Worm (Caenorhabditis elegans) whole organism, L2 larva: ENCODE results near the gene ets-10.

Experiments
- R02D3.7 ChIP-seq: fragments of 150-350 bp; optimal IDR thresholded peaks from 2 replicates; lab custom pipeline; 2014; ENCODE audit warnings: missing biosample characterization, missing genetic modification characterization
- Y55F3AM.14 ChIP-seq: fragments of 200-800 bp; sonication (Bioruptor generic); optimal IDR thresholded peaks from 2 replicates; lab custom pipeline; 2018; ENCODE audit warnings: mild to moderate bottlenecking, missing genetic modification characterization, missing compliant biosample characterization
- alr-1 ChIP-seq: fragments of 150-350 bp; optimal IDR thresholded peaks from 2 replicates; lab custom pipeline; 2014; ENCODE audit warnings: missing biosample characterization, missing genetic modification characterization
- ama-1 ChIP-seq: fragments of 150-350 bp; optimal IDR thresholded peaks from 2 replicates; lab custom pipeline; 2018; ENCODE audit warnings: inconsistent platforms
- ceh-16 ChIP-seq: fragments of 150-350 bp; optimal IDR thresholded peaks from 2 replicates; lab custom pipeline; 2014; ENCODE audit warnings: missing biosample characterization, missing genetic modification characterization
- crh-2 ChIP-seq: sonication (generic microtip); optimal IDR thresholded peaks from 2 replicates; lab custom pipeline; 2017; ENCODE audit warnings: missing biosample characterization, missing genetic modification characterization
- egl-27 ChIP-seq: sonication (generic microtip); optimal IDR thresholded peaks from 3 replicates; lab custom pipeline; 2017; ENCODE audit warnings: missing biosample characterization, missing genetic modification reagents, missing genetic modification characterization
- elt-1 ChIP-seq: fragments of 150-350 bp; optimal IDR thresholded peaks from 2 replicates; lab custom pipeline; 2014; ENCODE audit warnings: missing biosample characterization, missing genetic modification characterization
- elt-3 ChIP-seq: sonication (generic microtip); optimal IDR thresholded peaks from 2 replicates; lab custom pipeline; 2017; ENCODE audit warnings: missing biosample characterization, missing genetic modification characterization
- fos-1 ChIP-seq: fragments of 150-350 bp; optimal IDR thresholded peaks from 2 replicates; lab custom pipeline; 2014; ENCODE audit warnings: missing biosample characterization, missing genetic modification characterization
- gmeb-1 ChIP-seq: fragments of 150-350 bp; optimal IDR thresholded peaks from 2 replicates; lab custom pipeline; 2014; ENCODE audit warnings: missing biosample characterization, missing genetic modification characterization
- lin-13 ChIP-seq: fragments of 150-350 bp; optimal IDR thresholded peaks from 2 replicates; lab custom pipeline; 2014; ENCODE audit warnings: missing biosample characterization, missing genetic modification reagents, missing genetic modification characterization
- mab-5 ChIP-seq: fragments of 150-350 bp; optimal IDR thresholded peaks from 2 replicates; lab custom pipeline; 2014; ENCODE audit warnings: missing biosample characterization, missing genetic modification characterization
- mbf-1 ChIP-seq: sonication (generic microtip); optimal IDR thresholded peaks from 2 replicates; lab custom pipeline; 2017; ENCODE audit warnings: missing biosample characterization, missing genetic modification characterization
- mdl-1 ChIP-seq, 2 experiments: fragments of 150-350 bp in 1 of 2; sonication (generic microtip) in 1 of 2; optimal IDR thresholded peaks; 2 replicates each; lab custom pipeline; 2017; ENCODE audit warnings: missing biosample characterization in 2 of 2, missing genetic modification characterization in 2 of 2
- nhr-10 ChIP-seq: sonication (generic microtip); optimal IDR thresholded peaks from 2 replicates; lab custom pipeline; 2017; ENCODE audit warnings: missing biosample characterization, missing genetic modification characterization
- nhr-11 ChIP-seq: fragments of 150-350 bp; optimal IDR thresholded peaks from 2 replicates; lab custom pipeline; 2014; ENCODE audit warnings: missing biosample characterization, missing genetic modification characterization
- nhr-12 ChIP-seq: fragments of 150-350 bp; optimal IDR thresholded peaks from 2 replicates; lab custom pipeline; 2014; ENCODE audit warnings: missing biosample characterization, missing genetic modification characterization
- nhr-21 ChIP-seq: fragments of 150-350 bp; optimal IDR thresholded peaks from 2 replicates; lab custom pipeline; 2014; ENCODE audit warnings: missing biosample characterization, missing genetic modification characterization
- nhr-237 ChIP-seq: fragments of 150-350 bp; optimal IDR thresholded peaks from 2 replicates; lab custom pipeline; 2014; ENCODE audit warnings: missing biosample characterization, missing genetic modification characterization
- nhr-25 ChIP-seq: fragments of 150-350 bp; sonication (generic microtip); optimal IDR thresholded peaks from 3 replicates; lab custom pipeline; 2014; ENCODE audit warnings: missing biosample characterization, missing genetic modification characterization
- nhr-6 ChIP-seq: fragments of 150-350 bp; optimal IDR thresholded peaks from 2 replicates; lab custom pipeline; 2014; ENCODE audit warnings: missing biosample characterization, missing genetic modification characterization
- nhr-77 ChIP-seq: fragments of 150-350 bp; optimal IDR thresholded peaks from 2 replicates; lab custom pipeline; 2014; ENCODE audit warnings: missing biosample characterization, missing genetic modification characterization
- sma-9 ChIP-seq, 2 experiments: fragments of 150-350 bp in 1 of 2; sonication (generic microtip) in 1 of 2; optimal IDR thresholded peaks; 2 replicates each; lab custom pipeline; 2014 to 2016; ENCODE audit warnings: missing genetic modification characterization in 2 of 2, mild to moderate bottlenecking in 1 of 2, missing biosample characterization in 1 of 2, missing compliant biosample characterization in 1 of 2, missing genetic modification reagents in 1 of 2, moderate library complexity in 1 of 2
- unc-39 ChIP-seq: fragments of 150-350 bp; optimal IDR thresholded peaks from 2 replicates; lab custom pipeline; 2014; ENCODE audit warnings: missing biosample characterization, missing genetic modification characterization
- unc-55 ChIP-seq: fragments of 150-350 bp; sonication (generic microtip); optimal IDR thresholded peaks from 3 replicates; lab custom pipeline; 2014; ENCODE audit warnings: missing biosample characterization, missing genetic modification reagents, missing genetic modification characterization
- unc-62 ChIP-seq: fragments of 150-350 bp; optimal IDR thresholded peaks from 2 replicates; lab custom pipeline; 2014; ENCODE audit warnings: missing biosample characterization, missing genetic modification reagents, missing genetic modification characterization
- zag-1 ChIP-seq: fragments of 150-350 bp; optimal IDR thresholded peaks from 2 replicates; lab custom pipeline; 2014; ENCODE audit warnings: missing biosample characterization, missing genetic modification characterization
- ztf-1 ChIP-seq: fragments of 200-800 bp; sonication (Bioruptor generic); conservative IDR thresholded peaks from 2 replicates; pipeline ENCODE4 v1.3.6; 2022; ENCODE audit warnings: missing genetic modification characterization, missing compliant biosample characterization
- ztf-11 ChIP-seq: sonication (generic microtip); optimal IDR thresholded peaks from 2 replicates; lab custom pipeline; 2017; ENCODE audit warnings: missing biosample characterization, missing genetic modification characterization
- ztf-4 ChIP-seq: fragments of 150-350 bp; optimal IDR thresholded peaks from 2 replicates; lab custom pipeline; 2014; ENCODE audit warnings: missing biosample characterization, missing genetic modification characterization

ets-10 gene

DNA sequence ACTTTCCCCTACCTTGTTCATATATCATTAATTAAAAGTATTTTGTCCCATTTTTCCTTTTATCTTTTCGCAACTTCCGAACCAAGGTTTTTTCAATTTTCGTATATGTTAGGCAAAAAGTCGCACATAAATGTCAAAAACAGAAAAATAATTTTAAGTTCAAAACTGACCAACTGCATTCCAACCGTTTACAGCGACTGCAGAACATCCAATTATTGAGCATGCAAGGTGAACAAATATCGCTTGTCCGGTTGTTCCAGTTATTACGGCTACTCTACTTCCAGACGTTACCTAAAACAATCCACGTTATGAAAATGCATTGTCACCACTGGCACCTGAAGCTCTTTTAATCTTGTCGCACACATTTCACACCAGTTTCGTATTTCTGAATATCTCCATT lies 10.4 kb upstream of the ets-10 start, which contains the start of gene C52B9.10:
TSS of gene C52B9.10 (plus strand) at position 301 of the 400 bp plus-strand sequence.
- no peak for TF ChIP-seq lin-13 (GFP tag; lab: Kevin White, UChicago)
- no peak for TF ChIP-seq nhr-77
- TF ChIP-seq ztf-11 (tag; lab: Kevin White, UChicago) = no peak
- no peak for TF ChIP-seq ztf-4
- TF ChIP-seq crh-2 (tag; lab: Kevin White, UChicago) = no peak
- TF ChIP-seq nhr-25 (tag; lab: Kevin White, UChicago) = no peak
- TF ChIP-seq elt-3 (tag; lab: Kevin White, UChicago) = no peak
- TF ChIP-seq nhr-10 (tag; lab: Kevin White, UChicago) = no peak
- TF ChIP-seq zag-1 (tag; lab: Kevin White, UChicago) = no peak
- no peak for TF ChIP-seq nhr-11 (tag; lab: Kevin White, UChicago)
- TF ChIP-seq egl-27 = no peak
- no peak for TF ChIP-seq mdl-1 (tag; optimal IDR thresholded peaks at IDR 0.05; lab: Kevin White, UChicago)
- TF ChIP-seq unc-62 (GFP tag; lab: Kevin White, UChicago) = no peak
- TF ChIP-seq ceh-16 (tag; lab: Kevin White, UChicago) = no peak
- TF ChIP-seq elt-1 = no peak
- TF ChIP-seq, all 48 proteins: peak for 0

DNA sequence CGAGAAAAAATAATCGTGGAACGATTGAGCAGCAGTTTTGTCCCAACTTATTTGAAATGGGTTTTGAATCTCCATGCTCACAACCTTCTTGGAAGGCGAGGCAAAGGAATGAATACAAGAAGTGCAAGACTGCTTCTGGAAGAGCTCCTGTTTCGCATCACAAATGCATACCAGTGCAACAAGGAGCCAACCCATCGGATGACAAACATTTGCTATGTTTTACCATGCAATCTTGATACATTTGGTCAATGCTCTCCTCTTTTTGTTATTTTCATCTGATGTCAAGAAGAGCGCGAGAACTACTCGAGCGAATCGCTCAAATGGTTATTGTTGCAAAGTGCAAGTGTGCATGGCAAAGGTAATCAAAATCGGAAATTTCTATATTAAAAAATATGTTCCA lies 9.9 kb upstream of the ets-10 start, which contains the start of gene mec-18:
TSS of gene mec-18 (minus strand) at position 101 of the 400 bp plus-strand sequence.
- no peak for TF ChIP-seq ztf-1 (GFP tag; lab: Robert Waterston, UW)
- no peak for TF ChIP-seq Y55F3AM.14
- TF ChIP-seq nhr-21 (tag; lab: Kevin White, UChicago) = no peak
- no peak for TF ChIP-seq ama-1 (lab: Kevin White, UChicago)
- TF ChIP-seq elt-1 = no peak
- no peak for TF ChIP-seq ztf-11 (tag; lab: Kevin White, UChicago)
- peak; percentile 9 for TF ChIP-seq unc-55 (GFP tag; lab: Kevin White, UChicago)
- TF ChIP-seq R02D3.7 (tag; lab: Kevin White, UChicago) = no peak

DNA sequence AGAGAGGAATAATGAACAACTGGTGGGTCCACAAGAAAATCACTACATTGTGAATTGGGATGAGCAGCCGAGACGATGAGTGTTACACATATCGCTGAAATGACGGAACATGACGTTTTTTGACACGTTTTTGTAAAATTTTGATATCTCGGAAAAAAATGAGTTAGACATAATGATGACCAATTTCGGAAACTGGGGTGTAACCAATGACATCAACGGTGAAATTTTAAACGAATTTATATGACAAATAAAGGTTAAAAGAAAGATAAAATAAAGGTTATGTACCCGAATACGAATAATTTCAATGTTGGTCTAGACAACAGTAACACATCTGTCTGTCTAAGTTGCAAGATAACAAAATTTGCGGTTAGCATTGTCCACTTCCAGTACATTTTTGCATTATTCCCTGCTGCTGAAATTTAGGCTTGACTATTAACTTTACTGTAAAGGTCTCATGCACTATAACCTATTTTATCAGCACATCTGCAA lies 4.7 kb upstream of the ets-10 start, which contains the start of the genes twk-28 and ets-9:
TSS of gene twk-28 (minus strand) at position 51 of the 489 bp plus-strand sequence.
TSS of gene ets-9 (plus strand) at position 410 of the 489 bp plus-strand sequence.
- TF ChIP-seq mab-5 (tag; lab: Kevin White, UChicago) (no peak), nhr-6 (tag; lab: Kevin White, UChicago) (no peak), nhr-12 (no peak), gmeb-1 (tag; lab: Kevin White, UChicago) (no peak), unc-39 (tag; lab: Kevin White, UChicago) (no peak), ztf-1 (GFP tag; lab: Robert Waterston, UW) (no peak), mdl-1 (tag; optimal IDR thresholded peaks at IDR 0.05; lab: Kevin White, UChicago) (no peak), unc-62 (GFP tag; lab: Kevin White, UChicago) (no peak), sma-9 (GFP tag; optimal IDR thresholded peaks at IDR 0.05; lab: Kevin White, UChicago) (no peak), sma-9 (tag; optimal IDR thresholded peaks at IDR 0.05; lab: Kevin White, UChicago) (no peak), alr-1 (tag; lab: Kevin White, UChicago) (no peak), mbf-1 (tag; lab: Kevin White, UChicago) (no peak), elt-1 (no peak)

DNA sequence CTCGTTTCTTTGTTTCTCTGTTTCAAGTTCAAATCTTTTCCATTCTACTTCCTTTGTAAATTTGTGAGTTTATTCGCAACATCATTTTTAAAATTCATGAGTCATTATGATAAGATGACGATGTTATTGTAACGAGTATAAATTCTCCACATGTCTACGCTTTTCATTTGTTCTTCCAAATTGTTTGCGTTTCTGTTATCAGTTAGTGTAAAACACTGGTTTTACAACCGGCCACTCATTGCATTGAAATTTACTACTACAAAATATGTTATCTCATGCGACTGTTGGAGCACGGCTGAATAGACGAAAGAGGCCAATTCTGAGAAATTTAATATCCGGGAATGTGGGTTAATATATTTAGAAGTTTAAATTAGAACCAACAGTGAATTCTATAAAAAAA lies 1.6 kb upstream of the ets-10 start, which contains the start of gene C52B9.19:
TSS of gene C52B9.19 (plus strand) at position 176 of the 400 bp plus-strand sequence.
- peak; percentile 53 for TF ChIP-seq fos-1 (tag; lab: Kevin White, UChicago)
- TF ChIP-seq nhr-237 (tag; lab: Kevin White, UChicago) = no peak
- TF ChIP-seq crh-2 (tag; lab: Kevin White, UChicago) = peak; percentile 12

DNA sequence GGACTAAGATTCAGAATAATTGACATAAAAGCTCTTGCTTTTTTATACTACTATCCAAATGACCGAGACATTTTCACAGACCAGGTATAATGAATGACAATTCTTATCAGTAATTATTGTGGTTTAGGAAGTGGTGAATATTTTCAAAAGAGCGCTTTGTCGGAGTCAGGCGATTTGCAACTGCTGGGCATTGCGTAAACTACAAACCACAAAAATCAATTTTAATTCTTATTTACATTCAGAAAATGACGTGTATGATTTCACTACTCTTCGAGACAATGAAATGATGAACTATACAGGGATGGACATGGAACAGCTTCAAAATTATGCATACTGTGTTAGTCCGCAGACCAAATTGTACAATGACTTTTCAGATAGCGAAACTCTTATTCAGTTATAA lies 481 bp downstream of the ets-10 start:
- TF ChIP-seq crh-2 (tag; lab: Kevin White, UChicago) (peak; percentile 9), unc-55 (GFP tag; lab: Kevin White, UChicago) (no peak), sma-9 (GFP tag; optimal IDR thresholded peaks at IDR 0.05; lab: Kevin White, UChicago) (peak; percentile 32), sma-9 (tag; optimal IDR thresholded peaks at IDR 0.05; lab: Kevin White, UChicago) (no peak), fos-1 (tag; lab: Kevin White, UChicago) (peak; percentile 68)
